Worm (Caenorhabditis elegans): Measurements from ENCODE around the gene Y38C1AA.1.

DNA sequence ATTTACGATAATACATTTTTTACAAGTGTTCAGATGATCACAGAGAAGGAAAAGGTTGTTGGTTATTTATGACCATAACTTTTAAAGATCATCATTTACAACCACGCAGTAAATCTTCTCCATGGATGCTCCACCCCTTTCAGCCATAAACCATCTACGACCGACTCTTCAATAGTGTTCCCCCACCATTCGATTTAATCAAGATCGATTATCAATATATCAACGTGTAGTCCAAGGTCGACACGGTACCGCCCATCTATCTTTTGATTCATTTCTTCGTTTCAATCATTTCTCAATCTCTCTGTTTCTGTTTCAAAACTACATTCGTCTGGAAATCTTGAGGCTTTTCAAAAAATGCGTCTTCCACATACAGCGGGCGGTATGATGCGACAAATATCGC lies 36.9 kb downstream of the Y38C1AA.1 start, which contains the start of gene aass-1:
- no peak for TF ChIP-seq unc-62 (GFP tag; optimal IDR thresholded peaks at IDR 0.05)
- no peak for TF ChIP-seq elt-3 (tag; optimal IDR thresholded peaks at IDR 0.05)
- TF ChIP-seq mep-1 (tag; optimal IDR thresholded peaks at IDR 0.05): no peak
- TF ChIP-seq zip-8 (tag; optimal IDR thresholded peaks at IDR 0.05): no peak
- TF ChIP-seq nhr-12 (tag; optimal IDR thresholded peaks at IDR 0.05): no peak
- no peak for TF ChIP-seq lin-13 (tag; optimal IDR thresholded peaks at IDR 0.05)
- TF ChIP-seq nhr-76 (tag; optimal IDR thresholded peaks at IDR 0.05): no peak
